Worm (Caenorhabditis elegans): Measurements from ENCODE around the gene rbm-22.

Gene rbm-22

ce11 chrIV:10885915-10886314, 24.7 kb downstream of the rbm-22 start, which contains the start of gene srlf-11:
TSS of gene srlf-11 (minus strand) at chrIV:10886015.
- no peak for TF ChIP-seq B0336.3 (GFP tag; IDR thresholded peaks at IDR 0.05)
- TF ChIP-seq lin-35 (GFP tag; optimal IDR thresholded peaks at IDR 0.05), result no peak
- TF ChIP-seq snpc-4 (GFP tag; optimal IDR thresholded peaks at IDR 0.05), result no peak
- TF ChIP-seq snpc-4 (tag; optimal IDR thresholded peaks at IDR 0.05), result no peak
- TF ChIP-seq zim-3 (tag; optimal IDR thresholded peaks at IDR 0.05), result no peak
- no peak for TF ChIP-seq F10E7.11 (tag; optimal IDR thresholded peaks at IDR 0.05)
- TF ChIP-seq sdz-38 (tag; optimal IDR thresholded peaks at IDR 0.05), result no peak
- no peak for TF ChIP-seq snpc-3.4 (tag; optimal IDR thresholded peaks at IDR 0.05)
- TF ChIP-seq lag-1 (GFP tag; IDR thresholded peaks at IDR 0.05), result no peak
- no peak for TF ChIP-seq T07F8.4 (tag; optimal IDR thresholded peaks at IDR 0.05)
- TF ChIP-seq ekl-4 (GFP tag; IDR thresholded peaks at IDR 0.05), result no peak
- TF ChIP-seq hlh-26 (GFP tag; conservative IDR thresholded peaks at IDR 0.05), result no peak
- no peak for TF ChIP-seq F57A8.1 (GFP tag; optimal IDR thresholded peaks at IDR 0.05)
- no peak for TF ChIP-seq F57C9.4 (tag; optimal IDR thresholded peaks at IDR 0.05)
- TF ChIP-seq nhr-80 (tag; optimal IDR thresholded peaks at IDR 0.05), result no peak
- TF ChIP-seq ceh-27 (GFP tag; optimal IDR thresholded peaks at IDR 0.05), result no peak
- no peak for TF ChIP-seq K12H6.12 (tag; optimal IDR thresholded peaks at IDR 0.05)
- TF ChIP-seq hsf-1 (GFP tag; IDR thresholded peaks at IDR 0.05), result no peak

ce11 chrIV:10887285-10887684, 26.1 kb downstream of the rbm-22 start, which contains the start of gene F13E9.16:
TSS of gene F13E9.16 (minus strand) at chrIV:10887385.
- TF ChIP-seq hmg-20 (GFP tag; IDR thresholded peaks at IDR 0.05), result no peak
- no peak for TF ChIP-seq nhr-90 (tag; optimal IDR thresholded peaks at IDR 0.05)
- TF ChIP-seq ztf-26 (tag; optimal IDR thresholded peaks at IDR 0.05), result no peak
- TF ChIP-seq sptf-2 (GFP tag; optimal IDR thresholded peaks at IDR 0.05), result no peak
- TF ChIP-seq lag-1 (GFP tag; IDR thresholded peaks at IDR 0.05), result no peak
- no peak for TF ChIP-seq F22D6.2 (tag; optimal IDR thresholded peaks at IDR 0.05)
- no peak for TF ChIP-seq madf-3 (GFP tag; IDR thresholded peaks at IDR 0.05)
- no peak for TF ChIP-seq pbrm-1 (GFP tag; IDR thresholded peaks at IDR 0.05)
- TF ChIP-seq pha-4 (tag; optimal IDR thresholded peaks at IDR 0.05), result no peak
- TF ChIP-seq hlh-12 (tag; optimal IDR thresholded peaks at IDR 0.05), result no peak
- no peak for TF ChIP-seq nhr-80 (tag; optimal IDR thresholded peaks at IDR 0.05)
- TF ChIP-seq ztf-3 (GFP tag; optimal IDR thresholded peaks at IDR 0.05), result no peak
- TF ChIP-seq B0336.3 (GFP tag; IDR thresholded peaks at IDR 0.05), result no peak
- TF ChIP-seq B0019.2 (GFP tag; conservative IDR thresholded peaks at IDR 0.05), result no peak
- no peak for TF ChIP-seq sdz-38 (tag; optimal IDR thresholded peaks at IDR 0.05)
- TF ChIP-seq bed-1 (GFP tag; IDR thresholded peaks at IDR 0.05), result no peak
- no peak for TF ChIP-seq hrde-1 (tag; optimal IDR thresholded peaks at IDR 0.05; ENCODE audit: borderline replicate concordance)
- no peak for TF ChIP-seq madf-8 (GFP tag; conservative IDR thresholded peaks at IDR 0.05)
- no peak for TF ChIP-seq die-1 (tag; optimal IDR thresholded peaks at IDR 0.05)

- TF ChIP-seq ama-1 (optimal IDR thresholded peaks at IDR 0.05) (no peak), ama-1 (GFP tag; optimal IDR thresholded peaks at IDR 0.05) (no peak), F23B12.7 (tag; optimal IDR thresholded peaks at IDR 0.05; ENCODE audit: insufficient read depth) (no peak), Y53F4B.3 (GFP tag; IDR thresholded peaks at IDR 0.05) (no peak), F52B5.7 (tag; optimal IDR thresholded peaks at IDR 0.05) (no peak)
Observed at ce11 chrIV:10889820-10890462, 28.7 kb downstream of the rbm-22 start, which contains the start of gene F13E9.15. TSS of gene F13E9.15 (minus strand) at chrIV:10889870.

All from whole organism, young adult.